Worm (Caenorhabditis elegans) whole organism, late embryonic: Measurements from ENCODE around the gene Y49F6C.2.

Experiments used
- ceh-9 ChIP-seq: sonication (generic microtip); optimal IDR thresholded peaks from 2 replicates; lab custom pipeline; 2016; ENCODE audit warnings: mild to moderate bottlenecking, missing genetic modification characterization, inconsistent platforms, missing compliant biosample characterization
- fax-1 ChIP-seq: sonication (generic microtip); optimal IDR thresholded peaks from 2 replicates; lab custom pipeline; 2016; ENCODE audit warnings: missing genotype, missing genetic modification characterization, missing compliant biosample characterization
- fkh-6 ChIP-seq: sonication (generic microtip); optimal IDR thresholded peaks from 2 replicates; lab custom pipeline; 2016; ENCODE audit warnings: missing genetic modification characterization, missing compliant biosample characterization
- nhr-11 ChIP-seq: fragments of 150-350 bp; optimal IDR thresholded peaks from 2 replicates; lab custom pipeline; 2014; ENCODE audit warnings: missing biosample characterization, missing genetic modification characterization

DNA sequence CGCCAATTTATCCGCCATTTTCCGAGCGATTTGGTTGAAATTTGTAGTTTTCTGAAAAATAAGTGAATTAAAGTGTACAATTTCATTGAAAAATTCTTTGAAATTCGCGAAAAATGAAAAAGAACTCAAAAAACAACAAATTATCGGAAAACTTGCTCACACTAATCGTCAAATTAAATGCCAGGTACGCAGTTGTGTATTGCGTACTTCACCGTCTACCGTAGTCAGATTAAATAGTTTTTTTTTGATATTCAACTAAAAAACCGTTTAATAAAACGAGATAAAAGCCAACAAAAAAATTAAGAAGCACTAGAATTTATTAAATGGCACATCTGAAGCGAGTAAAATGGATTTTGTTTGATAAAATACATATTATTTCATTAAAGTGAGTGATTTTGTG, 33.5 kb upstream of the Y49F6C.2 start, which contains the start of gene bath-28:
- TF ChIP-seq fax-1 (no peak), fkh-6 (tag; lab: Kevin White, UChicago) (no peak), ceh-9 (no peak), nhr-11 (no peak)
